Worm (Caenorhabditis elegans) whole organism, L3 larva: ENCODE measurements around the gene rfp-1.

Experiments
- nhr-237 ChIP-seq: fragments of 150-350 bp; optimal IDR thresholded peaks from 2 replicates; lab custom pipeline; 2014; ENCODE audit warnings: missing biosample characterization, missing genetic modification characterization
- nhr-77 ChIP-seq: fragments of 150-350 bp; optimal IDR thresholded peaks from 2 replicates; lab custom pipeline; 2014; ENCODE audit warnings: missing biosample characterization, missing genetic modification characterization

DNA sequence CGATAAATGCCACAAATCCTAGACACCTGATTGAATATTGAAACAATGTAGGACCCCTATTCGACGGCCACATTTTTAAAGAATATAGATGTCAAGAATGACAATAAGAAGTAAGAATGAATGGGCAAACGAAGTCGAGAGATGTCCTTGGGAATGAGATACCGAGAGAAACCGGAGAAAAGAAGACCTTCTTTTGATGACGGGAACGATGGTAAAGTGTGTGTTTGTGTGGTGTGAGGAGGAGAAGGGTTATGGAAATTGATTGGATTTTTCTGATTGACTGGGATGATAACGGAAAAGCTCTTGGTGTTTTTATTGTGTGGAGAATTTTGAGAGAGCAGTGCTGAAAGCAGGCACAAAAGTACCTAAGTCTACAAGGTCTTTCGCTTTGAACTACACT is 10.2 kb downstream of the rfp-1 start, which contains the start of gene R05D3.9:
- TF ChIP-seq nhr-77 (tag; lab: Kevin White, UChicago) (no peak), nhr-237 (tag; lab: Kevin White, UChicago) (no peak)
